Fruit fly (Drosophila melanogaster) S2 (cell line): Measurements from ENCODE around the gene CG2767.

Experiments
- CG8478 ChIP-seq: fragments of >200 bp; optimal IDR thresholded peaks from 2 replicates; lab custom pipeline; 2018
- CTCF ChIP-seq, 2 experiments: fragments of >200 bp; optimal IDR thresholded peaks; 2 replicates each; lab custom pipeline; 2018

DNA sequence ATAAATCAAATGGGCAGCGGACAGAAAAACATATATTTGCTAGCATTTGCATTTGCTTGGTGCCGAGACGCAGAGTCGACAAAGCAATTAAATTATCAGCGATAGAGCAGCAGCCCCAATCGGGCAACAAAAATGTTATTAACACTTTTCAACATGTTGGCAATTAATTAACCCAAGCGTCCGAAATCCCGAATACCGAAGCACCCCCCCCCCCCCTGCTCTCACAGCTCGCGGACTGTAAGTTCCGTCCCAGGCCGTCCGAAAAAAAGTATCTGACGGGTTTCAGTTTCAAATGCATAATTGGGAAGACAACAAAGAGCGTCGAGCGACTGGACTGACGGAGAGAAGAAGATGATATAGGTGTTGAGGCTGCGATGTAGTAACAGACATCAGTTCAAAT, 17.7 kb downstream of the CG2767 start:
- TF ChIP-seq CG8478 (lab: Kevin White, UChicago) (no peak), CTCF (optimal IDR thresholded peaks at IDR 0.05; lab: Kevin White, UChicago) (no peak)
